Fruit fly (Drosophila melanogaster) whole organism, prepupa: ENCODE results near the gene CG3618.

Experiments
- Blimp-1 ChIP-seq: fragments of 200-800 bp; sonication (Bioruptor generic); optimal IDR thresholded peaks from 3 replicates; lab custom pipeline; 2017; ENCODE audit warnings: missing biosample characterization, missing genetic modification characterization, mild to moderate bottlenecking, moderate library complexity, missing genetic modification reagents
- CG10669 ChIP-seq: fragments of 200-800 bp; sonication (Bioruptor generic); optimal IDR thresholded peaks from 3 replicates; lab custom pipeline; 2018; ENCODE audit warnings: missing biosample characterization, mild to moderate bottlenecking, missing genetic modification characterization, moderate library complexity
- CG11902 ChIP-seq: fragments of 200-800 bp; sonication (Bioruptor generic); optimal IDR thresholded peaks from 3 replicates; lab custom pipeline; 2016; ENCODE audit warnings: missing biosample characterization, missing genetic modification characterization
- CG16779 ChIP-seq: fragments of 200-800 bp; sonication (Bioruptor generic); optimal IDR thresholded peaks from 3 replicates; lab custom pipeline; 2017; ENCODE audit warnings: missing biosample characterization, mild to moderate bottlenecking, missing genetic modification characterization
- CG31627 ChIP-seq: fragments of 200-800 bp; sonication (Bioruptor generic); optimal IDR thresholded peaks from 3 replicates; lab custom pipeline; 2016; ENCODE audit warnings: missing biosample characterization, missing genetic modification characterization
- CG32006 ChIP-seq: fragments of 200-800 bp; sonication (Bioruptor generic); optimal IDR thresholded peaks from 3 replicates; lab custom pipeline; 2017; ENCODE audit warnings: missing biosample characterization, mild to moderate bottlenecking, missing genetic modification characterization
- CG34406 ChIP-seq: fragments of 200-800 bp; sonication (Bioruptor generic); optimal IDR thresholded peaks from 3 replicates; lab custom pipeline; 2016; ENCODE audit warnings: missing biosample characterization, missing genetic modification characterization
- CG6808 ChIP-seq: fragments of 200-800 bp; sonication (Bioruptor generic); optimal IDR thresholded peaks from 3 replicates; lab custom pipeline; 2017; ENCODE audit warnings: missing biosample characterization, missing genetic modification characterization, mild to moderate bottlenecking, moderate library complexity, missing genetic modification reagents
- CG7368 ChIP-seq: fragments of 200-800 bp; sonication (Bioruptor generic); optimal IDR thresholded peaks from 3 replicates; lab custom pipeline; 2016; ENCODE audit warnings: missing biosample characterization, missing genetic modification characterization
- CG8632 ChIP-seq: fragments of 200-800 bp; sonication (Bioruptor generic); optimal IDR thresholded peaks from 3 replicates; lab custom pipeline; 2016; ENCODE audit warnings: missing biosample characterization, missing genetic modification characterization
- Eip78C ChIP-seq: fragments of 200-800 bp; sonication (Bioruptor generic); peaks from one replicate; lab custom pipeline; 2016; ENCODE audit warnings: missing biosample characterization, missing genetic modification characterization
- Eip93F ChIP-seq: fragments of 200-800 bp; sonication (Bioruptor generic); optimal IDR thresholded peaks from 2 replicates; lab custom pipeline; 2016; ENCODE audit warnings: missing biosample characterization, mild to moderate bottlenecking, missing genetic modification characterization
- Hr38 ChIP-seq: sonication (Bioruptor generic); optimal IDR thresholded peaks from 2 replicates; lab custom pipeline; 2016; ENCODE audit warnings: missing biosample characterization, missing genetic modification characterization
- Hr39 ChIP-seq: fragments of 200-800 bp; sonication (Bioruptor generic); optimal IDR thresholded peaks from 2 replicates; lab custom pipeline; 2016; ENCODE audit warnings: missing biosample characterization, missing genetic modification characterization
- Hr4 ChIP-seq: fragments of 200-800 bp; sonication (Bioruptor generic); optimal IDR thresholded peaks from 3 replicates; lab custom pipeline; 2016; ENCODE audit warnings: missing biosample characterization, missing genetic modification characterization
- Met ChIP-seq: fragments of 200-800 bp; sonication (Bioruptor generic); optimal IDR thresholded peaks from 3 replicates; lab custom pipeline; 2016; ENCODE audit warnings: missing biosample characterization, missing genetic modification characterization
- OdsH ChIP-seq: fragments of 200-800 bp; sonication (Bioruptor generic); optimal IDR thresholded peaks from 3 replicates; lab custom pipeline; 2016; ENCODE audit warnings: missing biosample characterization, missing genetic modification characterization
- Smox ChIP-seq: fragments of 200-800 bp; sonication (Bioruptor generic); optimal IDR thresholded peaks from 3 replicates; lab custom pipeline; 2016; ENCODE audit warnings: missing biosample characterization, missing genetic modification characterization
- Sox102F ChIP-seq: fragments of 200-800 bp; sonication (Bioruptor generic); optimal IDR thresholded peaks from 2 replicates; lab custom pipeline; 2016; ENCODE audit warnings: missing biosample characterization, mild to moderate bottlenecking, missing genetic modification characterization
- Sox15 ChIP-seq: fragments of 200-800 bp; sonication (Bioruptor generic); optimal IDR thresholded peaks from 3 replicates; lab custom pipeline; 2016; ENCODE audit warnings: missing biosample characterization, missing genetic modification characterization
- acj6 ChIP-seq: fragments of 200-800 bp; sonication (Bioruptor generic); optimal IDR thresholded peaks from 3 replicates; lab custom pipeline; 2016; ENCODE audit warnings: missing biosample characterization, missing genetic modification characterization
- cyc ChIP-seq: fragments of 200-800 bp; sonication (Bioruptor generic); optimal IDR thresholded peaks from 3 replicates; lab custom pipeline; 2016; ENCODE audit warnings: missing biosample characterization, missing genetic modification characterization
- dac ChIP-seq: fragments of 200-800 bp; sonication (Bioruptor generic); optimal IDR thresholded peaks from 2 replicates; lab custom pipeline; 2017; ENCODE audit warnings: missing biosample characterization, mild to moderate bottlenecking, missing genetic modification characterization
- dsx ChIP-seq: fragments of 200-800 bp; optimal IDR thresholded peaks from 3 replicates; lab custom pipeline; 2019; ENCODE audit warnings: missing biosample characterization, mild to moderate bottlenecking, missing genetic modification characterization, moderate library complexity; ENCODE audit not compliant: poor library complexity, severe bottlenecking
- esn ChIP-seq: fragments of 200-800 bp; sonication (Bioruptor generic); optimal IDR thresholded peaks from 2 replicates; lab custom pipeline; 2016; ENCODE audit warnings: missing biosample characterization, mild to moderate bottlenecking, missing genetic modification characterization, moderate library complexity
- fkh ChIP-seq: fragments of 200-800 bp; sonication (Bioruptor generic); optimal IDR thresholded peaks from 3 replicates; lab custom pipeline; 2017; ENCODE audit warnings: missing biosample characterization, mild to moderate bottlenecking, missing genetic modification characterization, moderate library complexity
- lz ChIP-seq: fragments of 200-800 bp; sonication (Bioruptor generic); optimal IDR thresholded peaks from 3 replicates; lab custom pipeline; 2016; ENCODE audit warnings: missing biosample characterization, missing genetic modification characterization
- net ChIP-seq: fragments of 200-800 bp; sonication (Bioruptor generic); optimal IDR thresholded peaks from 3 replicates; lab custom pipeline; 2016; ENCODE audit warnings: missing biosample characterization, missing genetic modification characterization
- ss ChIP-seq, 2 experiments: fragments of 200-800 bp; sonication (Bioruptor generic); optimal IDR thresholded peaks; 2 replicates in 1 of 2; 3 replicates in 1 of 2; lab custom pipeline; 2017 to 2018; ENCODE audit warnings: mild to moderate bottlenecking in 2 of 2, missing biosample characterization in 2 of 2, missing genetic modification characterization in 2 of 2, moderate library complexity in 1 of 2
- svp ChIP-seq: fragments of 200-800 bp; sonication (Bioruptor generic); peaks from one replicate; lab custom pipeline; 2016; ENCODE audit warnings: missing biosample characterization, missing genetic modification characterization
- topi ChIP-seq: fragments of 200-800 bp; sonication (Bioruptor generic); optimal IDR thresholded peaks from 3 replicates; lab custom pipeline; 2016; ENCODE audit warnings: missing biosample characterization, missing genetic modification characterization
- vri ChIP-seq: fragments of 200-800 bp; sonication (Bioruptor generic); optimal IDR thresholded peaks from 3 replicates; lab custom pipeline; 2016; ENCODE audit warnings: missing biosample characterization, mild to moderate bottlenecking, missing genetic modification characterization

CG3618 gene

DNA sequence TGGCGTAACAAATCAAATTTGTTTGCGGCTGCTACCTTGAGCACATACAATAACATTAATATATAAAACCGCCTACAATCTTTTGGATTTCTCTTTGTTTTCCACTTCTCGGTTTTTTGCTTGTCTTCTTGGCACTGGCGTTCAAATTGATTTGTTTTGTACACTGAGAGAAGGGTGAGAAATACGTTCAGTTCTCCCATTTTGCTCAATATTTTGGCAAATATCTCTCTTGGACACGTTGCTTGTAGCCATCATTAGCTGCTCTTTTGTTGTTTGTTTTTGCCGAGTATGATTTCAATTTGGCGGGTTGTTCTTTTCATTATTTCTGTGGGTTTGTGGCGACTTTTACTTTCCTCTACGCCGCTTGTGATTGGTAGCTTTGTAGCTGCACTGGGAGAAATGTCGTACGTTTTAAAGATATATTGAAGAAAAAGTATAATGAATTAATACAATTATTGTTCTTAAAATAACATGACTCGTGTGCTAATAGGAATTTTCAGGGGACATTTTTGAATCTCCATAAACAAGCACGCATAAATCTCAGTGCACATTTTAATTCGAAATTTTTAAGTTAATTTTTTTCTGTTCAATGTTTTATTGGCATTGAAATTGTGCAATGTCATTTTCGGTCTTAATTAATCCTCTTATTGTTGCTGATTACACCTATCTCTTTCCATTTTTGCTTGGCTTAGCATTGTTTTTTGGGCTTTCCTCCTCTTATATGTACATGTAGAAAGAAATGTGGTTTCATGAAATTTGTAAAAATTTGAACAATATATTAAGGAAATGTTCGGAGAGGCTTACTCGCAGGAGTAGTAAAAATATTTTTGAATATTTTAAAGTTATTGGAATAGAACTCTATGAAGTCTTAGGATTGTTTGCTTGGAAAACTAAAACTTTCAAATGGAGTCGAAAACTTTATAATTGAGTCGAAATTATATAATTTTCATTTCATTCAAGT lies 11.4 kb upstream of the CG3618 start:
- TF ChIP-seq Hr4, result peak; percentile 27
- TF ChIP-seq topi (GFP tag; lab: Kevin White, UChicago), result peak; percentile 50
- peak; percentile 22 for TF ChIP-seq net (GFP tag; lab: Kevin White, UChicago)
- peak; percentile 4 for TF ChIP-seq CG8632 (GFP tag; lab: Kevin White, UChicago)
- peak; percentile 47 for TF ChIP-seq cyc (GFP tag; lab: Kevin White, UChicago)
- TF ChIP-seq acj6 (GFP tag; lab: Kevin White, UChicago), result no peak
- peak; percentile 51 for TF ChIP-seq Met (GFP tag; lab: Kevin White, UChicago)
- peak; percentile 44 for TF ChIP-seq lz (GFP tag; lab: Kevin White, UChicago)
- TF ChIP-seq CG6808 (GFP tag; lab: Kevin White, UChicago), result no peak
- peak; percentile 36 for TF ChIP-seq CG31627
- TF ChIP-seq svp, result peak; percentile 84
- no peak for TF ChIP-seq CG16779
- TF ChIP-seq vri (GFP tag; lab: Kevin White, UChicago), result no peak
- peak; percentile 38 for TF ChIP-seq OdsH (GFP tag; lab: Kevin White, UChicago)
- no peak for TF ChIP-seq Smox (GFP tag; lab: Kevin White, UChicago)
- peak; percentile 53 for TF ChIP-seq Eip78C
- peak; percentile 15 for TF ChIP-seq Sox102F
- TF ChIP-seq esn (GFP tag; lab: Kevin White, UChicago), result peak; percentile 59
- TF ChIP-seq Hr39, result peak; percentile 35
- TF ChIP-seq CG10669, result no peak
- TF ChIP-seq, all 60 proteins: peak for 14

dm6 chr3L:20823206-20823803 lies 7.4 kb upstream of the CG3618 start:
- TF ChIP-seq CG31627 (no peak), Eip93F (GFP tag; lab: Kevin White, UChicago) (no peak), CG7368 (GFP tag; lab: Kevin White, UChicago) (no peak), CG34406 (GFP tag; lab: Kevin White, UChicago) (no peak), ss (GFP tag; optimal IDR thresholded peaks at IDR 0.05; lab: Kevin White, UChicago) (no peak), svp (peak; percentile 33), Sox15 (GFP tag; lab: Kevin White, UChicago) (no peak), CG11902 (GFP tag; lab: Kevin White, UChicago) (no peak), Hr4 (peak; percentile 34), CG16779 (no peak), dac (GFP tag; lab: Kevin White, UChicago) (no peak), CG32006 (GFP tag; lab: Kevin White, UChicago) (no peak), esn (GFP tag; lab: Kevin White, UChicago) (no peak), Blimp-1 (GFP tag; lab: Kevin White, UChicago) (peak; percentile 40), fkh (GFP tag; lab: Kevin White, UChicago) (no peak), Hr38 (GFP tag; lab: Kevin White, UChicago) (no peak), acj6 (GFP tag; lab: Kevin White, UChicago) (no peak), dsx (no peak)

dm6 chr3L:20817927-20818326 lies 2.1 kb upstream of the CG3618 start, which contains the start of gene Mst77F:
Gene Mst77F, minus strand, starts transcription at chr3L:20818027.
- TF ChIP-seq Met (GFP tag; lab: Kevin White, UChicago) (no peak), Hr39 (no peak)
